Worm (Caenorhabditis elegans) whole organism, L4 larva: ENCODE measurements around the gene F32D8.13.

Experiments used
- D1046.2 ChIP-seq: fragments of 200-800 bp; sonication (Bioruptor generic); IDR thresholded peaks from 2 replicates; pipeline ENCODE4 v1.3.6; 2022; ENCODE audit warnings: missing genetic modification characterization, missing compliant biosample characterization
- F26F4.8 ChIP-seq: fragments of 200-800 bp; sonication (Bioruptor generic); conservative IDR thresholded peaks from 2 replicates; pipeline ENCODE4 v1.3.6; 2022; ENCODE audit warnings: missing genetic modification characterization, missing compliant biosample characterization
- F37D6.2 ChIP-seq: sonication (generic microtip); optimal IDR thresholded peaks from 2 replicates; lab custom pipeline; 2016; ENCODE audit warnings: mild to moderate bottlenecking, missing genetic modification characterization, missing compliant biosample characterization
- F44E2.7 ChIP-seq: fragments of 200-800 bp; sonication (Bioruptor generic); IDR thresholded peaks from 2 replicates; pipeline ENCODE4 v2.1.2; 2022; ENCODE audit warnings: missing genetic modification characterization, missing compliant biosample characterization
- F49E8.2 ChIP-seq: sonication (generic microtip); optimal IDR thresholded peaks from 2 replicates; lab custom pipeline; 2016; ENCODE audit warnings: missing compliant biosample characterization, mild to moderate bottlenecking, missing genetic modification characterization, borderline replicate concordance
- T20F7.1 ChIP-seq: fragments of 200-800 bp; sonication (Bioruptor generic); optimal IDR thresholded peaks from 2 replicates; lab custom pipeline; 2018; ENCODE audit warnings: mild to moderate bottlenecking, missing genetic modification characterization, missing compliant biosample characterization
- ZK337.2 ChIP-seq: fragments of 200-800 bp; sonication (Bioruptor generic); IDR thresholded peaks from 2 replicates; pipeline ENCODE4 v1.3.6; 2022; ENCODE audit warnings: missing genetic modification reagents, missing genetic modification characterization, missing compliant biosample characterization
- aha-1 ChIP-seq: fragments of 150-350 bp; peaks from one replicate; lab custom pipeline; 2014; ENCODE audit warnings: missing biosample characterization, missing genetic modification characterization
- arid-1 ChIP-seq: fragments of 200-800 bp; sonication (Bioruptor generic); conservative IDR thresholded peaks from 2 replicates; pipeline ENCODE4 v1.3.6; 2022; ENCODE audit warnings: missing genetic modification reagents, missing genetic modification characterization, missing compliant biosample characterization
- ceh-20 ChIP-seq: fragments of 200-800 bp; sonication (Bioruptor generic); IDR thresholded peaks from 2 replicates; pipeline ENCODE4 v1.3.6; 2022; ENCODE audit warnings: missing genetic modification reagents, missing genetic modification characterization, missing compliant biosample characterization
- ceh-28 ChIP-seq: fragments of 150-350 bp; optimal IDR thresholded peaks from 2 replicates; lab custom pipeline; 2014; ENCODE audit warnings: missing biosample characterization, missing genetic modification reagents, missing genetic modification characterization
- ceh-32 ChIP-seq: sonication (generic microtip); optimal IDR thresholded peaks from 2 replicates; lab custom pipeline; 2016; ENCODE audit warnings: mild to moderate bottlenecking, missing genetic modification characterization, missing compliant biosample characterization; ENCODE audit not compliant: poor library complexity
- daf-16 ChIP-seq, 3 experiments: sonication (generic microtip); optimal IDR thresholded peaks; 2 replicates each; lab custom pipeline; 2016 to 2017; ENCODE audit warnings: missing genetic modification characterization in 3 of 3, missing genetic modification reagents in 3 of 3, mild to moderate bottlenecking in 2 of 3, missing compliant biosample characterization in 2 of 3, missing biosample characterization in 1 of 3, moderate library complexity in 1 of 3
- egl-43 ChIP-seq: fragments of 200-800 bp; sonication (Bioruptor generic); IDR thresholded peaks from 2 replicates; pipeline ENCODE4 v1.3.6; 2022; ENCODE audit warnings: missing genetic modification reagents, missing genetic modification characterization, missing compliant biosample characterization
- hif-1 ChIP-seq, 2 experiments: sonication (generic microtip); optimal IDR thresholded peaks; 2 replicates each; lab custom pipeline; 2016 to 2017; ENCODE audit warnings: missing compliant biosample characterization in 2 of 2, missing genetic modification characterization in 2 of 2, missing genetic modification reagents in 2 of 2, missing genotype in 2 of 2, mild to moderate bottlenecking in 1 of 2
- hlh-11 ChIP-seq: fragments of 200-800 bp; sonication (Bioruptor generic); optimal IDR thresholded peaks from 2 replicates; lab custom pipeline; 2018; ENCODE audit warnings: mild to moderate bottlenecking, missing genetic modification characterization, missing compliant biosample characterization
- hmg-1.1 ChIP-seq: fragments of 200-800 bp; sonication (Bioruptor generic); IDR thresholded peaks from 2 replicates; pipeline ENCODE4 v1.3.6; 2022; ENCODE audit warnings: missing genetic modification reagents, missing genetic modification characterization, missing compliant biosample characterization
- jun-1 ChIP-seq: fragments of 150-350 bp; optimal IDR thresholded peaks from 2 replicates; lab custom pipeline; 2014; ENCODE audit warnings: missing biosample characterization, missing genetic modification reagents, missing genetic modification characterization
- lim-7 ChIP-seq: fragments of 200-800 bp; sonication (Bioruptor generic); IDR thresholded peaks from 2 replicates; pipeline ENCODE4 v1.3.6; 2022; ENCODE audit warnings: missing genetic modification characterization, missing compliant biosample characterization
- lin-38 ChIP-seq: fragments of 200-800 bp; sonication (Bioruptor generic); IDR thresholded peaks from 2 replicates; pipeline ENCODE4 v1.3.6; 2022; ENCODE audit warnings: missing genetic modification reagents, missing genetic modification characterization, missing compliant biosample characterization
- lin-39 ChIP-seq: fragments of 150-350 bp; optimal IDR thresholded peaks from 2 replicates; lab custom pipeline; 2014; ENCODE audit warnings: missing biosample characterization, missing genetic modification reagents, missing genetic modification characterization
- madf-9 ChIP-seq: fragments of 200-800 bp; sonication (Bioruptor generic); conservative IDR thresholded peaks from 2 replicates; pipeline ENCODE4 v1.3.6; 2022; ENCODE audit warnings: missing genetic modification reagents, missing genetic modification characterization, missing compliant biosample characterization
- mdl-1 ChIP-seq, 2 experiments: fragments of 150-350 bp in 1 of 2; sonication (generic microtip) in 1 of 2; optimal IDR thresholded peaks; 2 replicates each; lab custom pipeline; 2014 to 2017; ENCODE audit warnings: missing biosample characterization in 2 of 2, missing genetic modification characterization in 2 of 2
- mep-1 ChIP-seq: fragments of 150-350 bp; sonication (generic microtip); optimal IDR thresholded peaks from 3 replicates; lab custom pipeline; 2014; ENCODE audit warnings: missing biosample characterization, missing genetic modification characterization
- mxl-2 ChIP-seq: fragments of 200-800 bp; sonication (Bioruptor generic); conservative IDR thresholded peaks from 2 replicates; pipeline ENCODE4 v1.3.6; 2022; ENCODE audit warnings: missing genetic modification reagents, missing genetic modification characterization, missing compliant biosample characterization
- mxl-3 ChIP-seq: fragments of 200-800 bp; sonication (Bioruptor generic); optimal IDR thresholded peaks from 2 replicates; lab custom pipeline; 2018; ENCODE audit warnings: mild to moderate bottlenecking, missing genetic modification characterization, missing compliant biosample characterization
- nhr-10 ChIP-seq: fragments of 150-350 bp; optimal IDR thresholded peaks from 2 replicates; lab custom pipeline; 2014; ENCODE audit warnings: missing biosample characterization, missing genetic modification characterization
- nhr-102 ChIP-seq: sonication (generic microtip); optimal IDR thresholded peaks from 2 replicates; lab custom pipeline; 2016; ENCODE audit warnings: mild to moderate bottlenecking, missing genetic modification characterization, moderate library complexity, missing compliant biosample characterization
- nhr-11 ChIP-seq: fragments of 150-350 bp; optimal IDR thresholded peaks from 2 replicates; lab custom pipeline; 2014; ENCODE audit warnings: missing biosample characterization, missing genetic modification characterization
- nhr-25 ChIP-seq: sonication (generic microtip); optimal IDR thresholded peaks from 2 replicates; lab custom pipeline; 2017; ENCODE audit warnings: missing genetic modification characterization, mild to moderate bottlenecking, missing compliant biosample characterization, antibody characterized with exemption, moderate library complexity, borderline replicate concordance; ENCODE audit not compliant: insufficient read depth
- nhr-28 ChIP-seq: fragments of 150-350 bp; optimal IDR thresholded peaks from 2 replicates; lab custom pipeline; 2014; ENCODE audit warnings: missing biosample characterization, missing genetic modification characterization
- nhr-41 ChIP-seq: fragments of 200-800 bp; sonication (Bioruptor generic); IDR thresholded peaks from 2 replicates; pipeline ENCODE4 v1.3.6; 2022; ENCODE audit warnings: missing genetic modification reagents, missing genetic modification characterization, missing compliant biosample characterization
- nhr-76 ChIP-seq: fragments of 150-350 bp; optimal IDR thresholded peaks from 2 replicates; lab custom pipeline; 2014; ENCODE audit warnings: missing biosample characterization, missing genetic modification characterization
- php-3 ChIP-seq: fragments of 200-800 bp; sonication (Bioruptor generic); IDR thresholded peaks from 2 replicates; pipeline ENCODE4 v1.3.6; 2022; ENCODE audit warnings: missing genetic modification reagents, missing genetic modification characterization, missing compliant biosample characterization
- pqm-1 ChIP-seq: sonication (generic microtip); optimal IDR thresholded peaks from 2 replicates; lab custom pipeline; 2017; ENCODE audit warnings: missing biosample characterization, missing genetic modification characterization
- rbr-2 ChIP-seq: sonication (generic microtip); optimal IDR thresholded peaks from 2 replicates; lab custom pipeline; 2016; ENCODE audit warnings: missing genotype, missing genetic modification characterization, missing compliant biosample characterization
- saeg-2 ChIP-seq: fragments of 200-800 bp; sonication (Bioruptor generic); IDR thresholded peaks from 2 replicates; pipeline ENCODE4 v1.3.6; 2022; ENCODE audit warnings: missing genetic modification reagents, missing genetic modification characterization, missing compliant biosample characterization
- sdz-12 ChIP-seq: fragments of 200-800 bp; sonication (Bioruptor generic); optimal IDR thresholded peaks from 2 replicates; lab custom pipeline; 2018; ENCODE audit warnings: mild to moderate bottlenecking, missing genetic modification characterization, missing compliant biosample characterization
- set-16 ChIP-seq: fragments of 200-800 bp; sonication (Bioruptor generic); IDR thresholded peaks from 2 replicates; pipeline ENCODE4 v1.3.6; 2022; ENCODE audit warnings: missing genetic modification reagents, missing genetic modification characterization, missing compliant biosample characterization
- skn-1 ChIP-seq: fragments of 150-350 bp; optimal IDR thresholded peaks from 2 replicates; lab custom pipeline; 2014; ENCODE audit warnings: missing biosample characterization, missing genetic modification characterization
- snpc-1.2 ChIP-seq: fragments of 200-800 bp; sonication (Bioruptor generic); IDR thresholded peaks from 2 replicates; pipeline ENCODE4 v1.3.6; 2022; ENCODE audit warnings: missing genetic modification reagents, missing genetic modification characterization, missing compliant biosample characterization
- spr-1 ChIP-seq: sonication (generic microtip); optimal IDR thresholded peaks from 2 replicates; lab custom pipeline; 2016; ENCODE audit warnings: mild to moderate bottlenecking, missing genetic modification characterization, missing compliant biosample characterization
- tag-97 ChIP-seq: fragments of 200-800 bp; sonication (Bioruptor generic); IDR thresholded peaks from 2 replicates; pipeline ENCODE4 v1.3.6; 2022; ENCODE audit warnings: missing genetic modification characterization, missing compliant biosample characterization
- tra-1 ChIP-seq: fragments of 200-800 bp; sonication (Bioruptor generic); IDR thresholded peaks from 2 replicates; pipeline ENCODE4 v1.3.6; 2022; ENCODE audit warnings: missing genetic modification reagents, missing genetic modification characterization, missing compliant biosample characterization
- unc-130 ChIP-seq: sonication (generic microtip); optimal IDR thresholded peaks from 2 replicates; lab custom pipeline; 2016; ENCODE audit warnings: missing genetic modification reagents, missing genetic modification characterization, missing compliant biosample characterization
- unc-39 ChIP-seq: sonication (generic microtip); optimal IDR thresholded peaks from 2 replicates; lab custom pipeline; 2017; ENCODE audit warnings: missing biosample characterization, missing genetic modification characterization
- unc-62 ChIP-seq, 3 experiments: fragments of 150-350 bp in 1 of 3; sonication (generic microtip); optimal IDR thresholded peaks in 2 of 3; peaks in 1 of 3; 1 replicate in 1 of 3; 2 replicates in 2 of 3; lab custom pipeline; 2014 to 2017; ENCODE audit warnings: missing biosample characterization in 3 of 3, missing genetic modification characterization in 3 of 3, missing genetic modification reagents in 3 of 3, missing genotype in 1 of 3
- vab-7 ChIP-seq: fragments of 200-800 bp; sonication (Bioruptor generic); IDR thresholded peaks from 2 replicates; pipeline ENCODE4 v1.3.6; 2022; ENCODE audit warnings: missing genetic modification reagents, missing genetic modification characterization, missing compliant biosample characterization
- zag-1 ChIP-seq: fragments of 150-350 bp; optimal IDR thresholded peaks from 2 replicates; lab custom pipeline; 2014; ENCODE audit warnings: missing biosample characterization, missing genetic modification characterization
- zfp-2 ChIP-seq: sonication (generic microtip); optimal IDR thresholded peaks from 2 replicates; lab custom pipeline; 2016; ENCODE audit warnings: mild to moderate bottlenecking, missing genetic modification characterization, missing compliant biosample characterization
- zip-2 ChIP-seq: fragments of 150-350 bp; optimal IDR thresholded peaks from 2 replicates; lab custom pipeline; 2014; ENCODE audit warnings: missing biosample characterization, missing genetic modification characterization

The F32D8.13 gene

ce11 chrV:10859775-10860174, 36.6 kb downstream of the F32D8.13 start (continued):
- TF ChIP-seq mdl-1 (tag; optimal IDR thresholded peaks at IDR 0.05; lab: Kevin White, UChicago), result peak in 1 of 2 experiments; percentile 43
- no peak for TF ChIP-seq zip-2 (tag; lab: Kevin White, UChicago)
- no peak for TF ChIP-seq skn-1 (tag; lab: Kevin White, UChicago)
- no peak for TF ChIP-seq egl-43 (GFP tag; lab: Robert Waterston, UW)
- no peak for TF ChIP-seq nhr-102 (tag; lab: Kevin White, UChicago)
- TF ChIP-seq lim-7 (GFP tag; lab: Robert Waterston, UW), result no peak
- TF ChIP-seq lin-38 (GFP tag; lab: Robert Waterston, UW), result no peak
- no peak for TF ChIP-seq D1046.2 (GFP tag; lab: Robert Waterston, UW)
- TF ChIP-seq nhr-11 (tag; lab: Kevin White, UChicago), result no peak
- TF ChIP-seq ceh-28 (tag; lab: Kevin White, UChicago), result no peak
- no peak for TF ChIP-seq ceh-20 (GFP tag; lab: Robert Waterston, UW)
- TF ChIP-seq nhr-28, result peak; percentile 91
- TF ChIP-seq T20F7.1 (GFP tag; lab: Kevin White, UChicago), result no peak
- no peak for TF ChIP-seq ceh-32
- no peak for TF ChIP-seq sdz-12 (GFP tag; lab: Kevin White, UChicago)
- no peak for TF ChIP-seq vab-7 (GFP tag; lab: Robert Waterston, UW)
- peak; percentile 60; the same call in 1 of the 2 replicates for TF ChIP-seq php-3 (GFP tag; lab: Robert Waterston, UW)
- TF ChIP-seq nhr-41 (GFP tag; lab: Robert Waterston, UW), result no peak
- peak in 1 of 2 experiments; percentile 33 for TF ChIP-seq hif-1 (tag; optimal IDR thresholded peaks at IDR 0.05; lab: Kevin White, UChicago)
- no peak for TF ChIP-seq mep-1
- no peak for TF ChIP-seq nhr-10 (tag; lab: Kevin White, UChicago)
- TF ChIP-seq zfp-2, result no peak
- no peak for TF ChIP-seq nhr-76 (tag; lab: Kevin White, UChicago)
- TF ChIP-seq F37D6.2 (tag; lab: Kevin White, UChicago), result no peak
- TF ChIP-seq mxl-2 (GFP tag; lab: Robert Waterston, UW), result no peak
- no peak for TF ChIP-seq ZK337.2 (GFP tag; lab: Robert Waterston, UW)
- TF ChIP-seq hmg-1.1 (GFP tag; lab: Robert Waterston, UW), result no peak
- no peak for TF ChIP-seq arid-1 (GFP tag; lab: Robert Waterston, UW)
- TF ChIP-seq tag-97 (GFP tag; lab: Robert Waterston, UW), result no peak
- TF ChIP-seq madf-9 (GFP tag; lab: Robert Waterston, UW), result no peak
- no peak for TF ChIP-seq lin-39 (tag; lab: Kevin White, UChicago)
- TF ChIP-seq zag-1, result no peak
- TF ChIP-seq spr-1 (tag; lab: Kevin White, UChicago), result no peak
- TF ChIP-seq pqm-1 (tag; lab: Kevin White, UChicago), result peak; percentile 94
- TF ChIP-seq set-16 (GFP tag; lab: Robert Waterston, UW), result no peak
- no peak for TF ChIP-seq saeg-2 (GFP tag; lab: Robert Waterston, UW)
- peak; percentile 23 for TF ChIP-seq mxl-3
- no peak for TF ChIP-seq jun-1 (tag; lab: Kevin White, UChicago)
- TF ChIP-seq nhr-25 (tag; lab: Kevin White, UChicago), result no peak
- no peak for TF ChIP-seq snpc-1.2 (GFP tag; lab: Robert Waterston, UW)
- TF ChIP-seq daf-16 (GFP tag; optimal IDR thresholded peaks at IDR 0.05; lab: Kevin White, UChicago), result no peak
- peak; percentile 63 for TF ChIP-seq daf-16 (tag; optimal IDR thresholded peaks at IDR 0.05; lab: Kevin White, UChicago)
- no peak for TF ChIP-seq F44E2.7 (GFP tag; lab: Robert Waterston, UW)
- no peak for TF ChIP-seq unc-130 (GFP tag; lab: Kevin White, UChicago)
- TF ChIP-seq rbr-2 (tag; lab: Kevin White, UChicago), result no peak
- peak; percentile 67 for TF ChIP-seq hlh-11
- TF ChIP-seq F26F4.8 (GFP tag; lab: Robert Waterston, UW), result no peak
- TF ChIP-seq tra-1, result no peak
- peak; percentile 99 for TF ChIP-seq aha-1 (tag; lab: Kevin White, UChicago)
- peak in 1 of 2 experiments; percentile 2 for TF ChIP-seq unc-62 (GFP tag; optimal IDR thresholded peaks at IDR 0.05 in 1 of 2; lab: Kevin White, UChicago)
- no peak for TF ChIP-seq unc-62 (tag; optimal IDR thresholded peaks at IDR 0.05; lab: Kevin White, UChicago)
- no peak for TF ChIP-seq F49E8.2
- TF ChIP-seq unc-39 (tag; lab: Kevin White, UChicago), result no peak
